Fruit fly (Drosophila melanogaster): ENCODE results near the gene Jhbp4.

The Jhbp4 gene

DNA sequence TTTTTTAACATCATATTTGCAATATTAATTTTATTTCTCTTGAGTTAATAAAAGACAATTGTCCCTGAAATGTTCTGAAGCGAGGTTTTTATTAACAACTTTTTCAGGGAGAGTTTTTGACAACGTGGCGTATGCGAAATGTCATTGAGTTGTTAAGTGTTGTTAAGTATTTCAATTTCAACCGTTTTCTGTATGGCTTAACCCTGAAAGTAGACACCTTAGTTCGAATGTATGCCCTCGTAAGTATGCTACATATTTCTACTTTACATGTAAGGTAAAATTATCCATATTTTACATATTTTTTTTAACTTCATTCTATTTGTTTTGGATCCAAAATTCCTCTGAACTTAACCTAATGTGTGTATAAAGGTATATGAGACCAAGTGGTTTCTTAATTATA, 39.3 kb upstream of the Jhbp4 start (continued):
- TF ChIP-seq phol (tag; optimal IDR thresholded peaks at IDR 0.05), result peak; percentile 6
- peak; percentile 60 for TF ChIP-seq zen (tag; optimal IDR thresholded peaks at IDR 0.05)
- peak; percentile 68 for TF ChIP-seq CG16813 (GFP tag; IDR thresholded peaks at IDR 0.05; ENCODE audit: partially characterized antibody)
- peak; percentile 8 for TF ChIP-seq CG33557 (GFP tag; optimal IDR thresholded peaks at IDR 0.05)
- no peak for TF ChIP-seq CG2889 (GFP tag; IDR thresholded peaks at IDR 0.05)
- no peak for TF ChIP-seq CG18476 (GFP tag; optimal IDR thresholded peaks at IDR 0.05)
- no peak for TF ChIP-seq NK7.1 (GFP tag; optimal IDR thresholded peaks at IDR 0.05)
- 0 out of 3 replicates have a peak, but pooled peaks have one; percentile 20 for TF ChIP-seq CG17361 (GFP tag; IDR thresholded peaks at IDR 0.05)
- peak; percentile 27 for TF ChIP-seq Xbp1 (GFP tag; optimal IDR thresholded peaks at IDR 0.05)
- peak; percentile 92 for TF ChIP-seq CG7372 (GFP tag; IDR thresholded peaks at IDR 0.05)
- peak; percentile 32 for TF ChIP-seq ftz-f1 (GFP tag; optimal IDR thresholded peaks at IDR 0.05)
- no peak for TF ChIP-seq fd3F (GFP tag; optimal IDR thresholded peaks at IDR 0.05)
- TF ChIP-seq hbn (GFP tag; IDR thresholded peaks at IDR 0.05; ENCODE audit: partially characterized antibody), result peak; percentile 65
- TF ChIP-seq CG17328 (GFP tag; IDR thresholded peaks at IDR 0.05), result no peak
- no peak for TF ChIP-seq fd96Cb (tag; optimal IDR thresholded peaks at IDR 0.05)
- TF ChIP-seq dpn (GFP tag; optimal IDR thresholded peaks at IDR 0.05), result peak; percentile 13 to 14
- peak; percentile 68 for TF ChIP-seq Ets97D (GFP tag; optimal IDR thresholded peaks at IDR 0.05)
- no peak for TF ChIP-seq Gsc (GFP tag; IDR thresholded peaks at IDR 0.05)
- TF ChIP-seq ato (GFP tag; IDR thresholded peaks at IDR 0.05; ENCODE audit: partially characterized antibody), result peak; percentile 70
- 0 out of 2 replicates have a peak, but pooled peaks have one; percentile 34 for TF ChIP-seq CG42726 (GFP tag; IDR thresholded peaks at IDR 0.05; ENCODE audit: partially characterized antibody)
- TF ChIP-seq CG12391 (tag; optimal IDR thresholded peaks at IDR 0.05), result peak; percentile 13
- TF ChIP-seq Scr (GFP tag; IDR thresholded peaks at IDR 0.05; ENCODE audit: partially characterized antibody), result peak; percentile 53
- peak; percentile 40 for TF ChIP-seq HmgZ (tag; optimal IDR thresholded peaks at IDR 0.05)
- TF ChIP-seq CTCF (GFP tag; optimal IDR thresholded peaks at IDR 0.05), result peak; percentile 77
- peak; percentile 92 for TF ChIP-seq CG10267 (tag; optimal IDR thresholded peaks at IDR 0.05)
- peak; percentile 81 for TF ChIP-seq Bgb (GFP tag; IDR thresholded peaks at IDR 0.05; ENCODE audit: partially characterized antibody)
- TF ChIP-seq sug (tag; optimal IDR thresholded peaks at IDR 0.05), result no peak
- TF ChIP-seq sqz (GFP tag; optimal IDR thresholded peaks at IDR 0.05), result peak; percentile 36
- TF ChIP-seq Myb (GFP tag; optimal IDR thresholded peaks at IDR 0.05), result peak; percentile 62
- peak; percentile 41 for TF ChIP-seq trem (tag; optimal IDR thresholded peaks at IDR 0.05)
- TF ChIP-seq Max (GFP tag; optimal IDR thresholded peaks at IDR 0.05), result peak; percentile 19
- peak; percentile 72 for TF ChIP-seq CG15601 (tag; optimal IDR thresholded peaks at IDR 0.05)
- TF ChIP-seq Sry-δ (GFP tag; optimal IDR thresholded peaks at IDR 0.05), result peak; percentile 1
- peak; percentile 73 for TF ChIP-seq sna (GFP tag; IDR thresholded peaks at IDR 0.05; ENCODE audit: partially characterized antibody)
- TF ChIP-seq sob (GFP tag; IDR thresholded peaks at IDR 0.05), result peak; percentile 62
- TF ChIP-seq dm (GFP tag; optimal IDR thresholded peaks at IDR 0.05), result peak; percentile 41
- TF ChIP-seq CG8290 (GFP tag; optimal IDR thresholded peaks at IDR 0.05), result peak; percentile 84
- peak in 1 of 2 experiments; percentile 17 for TF ChIP-seq CG8290 (tag; optimal IDR thresholded peaks at IDR 0.05)
- peak; percentile 83 for TF ChIP-seq CG6791 (GFP tag; IDR thresholded peaks at IDR 0.05; ENCODE audit: partially characterized antibody)
- TF ChIP-seq CG17829 (tag; optimal IDR thresholded peaks at IDR 0.05), result peak; percentile 31
- peak; percentile 48; the same call in 1 of the 3 replicates for TF ChIP-seq knrl (GFP tag; IDR thresholded peaks at IDR 0.05; ENCODE audit: partially characterized antibody)
- TF ChIP-seq chinmo (GFP tag; IDR thresholded peaks at IDR 0.05; ENCODE audit: partially characterized antibody), result peak; percentile 43; the same call in 2 of the 4 replicates
- TF ChIP-seq CG13624 (GFP tag; optimal IDR thresholded peaks at IDR 0.05), result peak; percentile 15
- no peak for TF ChIP-seq onecut (GFP tag; IDR thresholded peaks at IDR 0.05)
- TF ChIP-seq sens (GFP tag), result peak; percentile 76
- TF ChIP-seq bigmax (GFP tag; optimal IDR thresholded peaks at IDR 0.05), result peak; percentile 26
- no peak for TF ChIP-seq Nf-YC (tag; optimal IDR thresholded peaks at IDR 0.05)
- peak; percentile 61 for TF ChIP-seq amos (GFP tag; IDR thresholded peaks at IDR 0.05; ENCODE audit: partially characterized antibody)
- peak; percentile 73 for TF ChIP-seq bbx (GFP tag; IDR thresholded peaks at IDR 0.05; ENCODE audit: partially characterized antibody)
- peak; percentile 57; the same call in 2 of the 4 replicates for TF ChIP-seq Dll (GFP tag; IDR thresholded peaks at IDR 0.05; ENCODE audit: partially characterized antibody)
